Fruit fly (Drosophila melanogaster) whole organism, embryonic: ENCODE results near the gene CG13837.

Experiments used
- Bgb ChIP-seq: fragments of 200-800 bp; sonication (Bioruptor generic); IDR thresholded peaks from 2 replicates; pipeline ENCODE4 v1.3.6; 2022; ENCODE audit warnings: missing biosample characterization, missing genetic modification characterization; ENCODE audit not compliant: partially characterized antibody
- CG11247 ChIP-seq: fragments of 200-800 bp; sonication (Bioruptor generic); IDR thresholded peaks from 2 replicates; pipeline ENCODE4 v1.3.6; 2022; ENCODE audit warnings: missing biosample characterization, missing genetic modification characterization
- CG12071 ChIP-seq: fragments of 200-800 bp; sonication (Bioruptor generic); optimal IDR thresholded peaks from 3 replicates; lab custom pipeline; 2018; ENCODE audit warnings: missing biosample characterization, mild to moderate bottlenecking, missing genetic modification characterization
- CG12219 ChIP-seq: fragments of 200-800 bp; sonication (Bioruptor generic); optimal IDR thresholded peaks from 3 replicates; lab custom pipeline; 2018; ENCODE audit warnings: missing biosample characterization, mild to moderate bottlenecking, missing genetic modification characterization
- CG13894 ChIP-seq: fragments of 200-800 bp; sonication (Bioruptor generic); optimal IDR thresholded peaks from 3 replicates; lab custom pipeline; 2018; ENCODE audit warnings: missing biosample characterization, mild to moderate bottlenecking, missing genetic modification characterization, moderate library complexity
- CG14441 ChIP-seq: fragments of 200-800 bp; sonication (Bioruptor generic); IDR thresholded peaks from 2 replicates; pipeline ENCODE4 v1.3.6; 2022; ENCODE audit warnings: missing biosample characterization, missing genetic modification characterization
- CG14667 ChIP-seq: fragments of 200-800 bp; sonication (Bioruptor generic); IDR thresholded peaks from 2 replicates; pipeline ENCODE4 v1.3.6; 2022; ENCODE audit warnings: missing biosample characterization, missing genetic modification characterization
- CG15269 ChIP-seq: fragments of 200-800 bp; sonication (Bioruptor generic); optimal IDR thresholded peaks from 2 replicates; lab custom pipeline; 2018; ENCODE audit warnings: missing biosample characterization, mild to moderate bottlenecking, missing genetic modification characterization, moderate library complexity
- CG1792 ChIP-seq: fragments of 200-800 bp; sonication (Bioruptor generic); optimal IDR thresholded peaks from 2 replicates; lab custom pipeline; 2016; ENCODE audit warnings: missing biosample characterization, missing genetic modification characterization
- CG2712 ChIP-seq: fragments of 200-800 bp; optimal IDR thresholded peaks from 3 replicates; lab custom pipeline; 2019; ENCODE audit warnings: missing biosample characterization, mild to moderate bottlenecking, missing genetic modification characterization, moderate library complexity
- CG31441 ChIP-seq: fragments of 200-800 bp; sonication (Bioruptor generic); IDR thresholded peaks from 2 replicates; pipeline ENCODE4 v1.3.6; 2022; ENCODE audit warnings: missing biosample characterization, missing genetic modification characterization
- CG32767 ChIP-seq: fragments of 200-800 bp; sonication (Bioruptor generic); IDR thresholded peaks from 2 replicates; pipeline ENCODE4 v1.3.6; 2022; ENCODE audit warnings: missing biosample characterization, missing genetic modification characterization
- CG3281 ChIP-seq: fragments of 200-800 bp; sonication (Bioruptor generic); optimal IDR thresholded peaks from 3 replicates; lab custom pipeline; 2017; ENCODE audit warnings: missing biosample characterization, mild to moderate bottlenecking, missing genetic modification characterization
- CG4854 ChIP-seq: fragments of 200-800 bp; sonication (Bioruptor generic); optimal IDR thresholded peaks from 2 replicates; lab custom pipeline; 2016; ENCODE audit warnings: missing biosample characterization, missing genetic modification characterization, inconsistent platforms
- CG7963 ChIP-seq: fragments of 200-800 bp; sonication (Bioruptor generic); IDR thresholded peaks from 3 replicates; pipeline ENCODE4 v1.3.6; 2022; ENCODE audit warnings: missing biosample characterization, missing genetic modification characterization; ENCODE audit not compliant: partially characterized antibody
- CG8089 ChIP-seq: fragments of 200-800 bp; sonication (Bioruptor generic); optimal IDR thresholded peaks from 3 replicates; lab custom pipeline; 2016; ENCODE audit warnings: missing biosample characterization, missing genetic modification characterization
- CG8281 ChIP-seq: fragments of 200-800 bp; sonication (Bioruptor generic); optimal IDR thresholded peaks from 2 replicates; lab custom pipeline; 2018; ENCODE audit warnings: missing biosample characterization, mild to moderate bottlenecking, missing genetic modification characterization, moderate library complexity
- CG8924 ChIP-seq: fragments of 200-800 bp; optimal IDR thresholded peaks from 3 replicates; lab custom pipeline; 2019; ENCODE audit warnings: missing biosample characterization, mild to moderate bottlenecking, missing genetic modification characterization, moderate library complexity
- CG9609 ChIP-seq: fragments of 200-800 bp; sonication (Bioruptor generic); optimal IDR thresholded peaks from 3 replicates; lab custom pipeline; 2016; ENCODE audit warnings: missing biosample characterization, missing genetic modification characterization
- CG9817 ChIP-seq: fragments of 200-800 bp; sonication (Bioruptor generic); optimal IDR thresholded peaks from 2 replicates; lab custom pipeline; 2018; ENCODE audit warnings: missing biosample characterization, mild to moderate bottlenecking, missing genetic modification characterization, moderate library complexity
- Dek ChIP-seq: fragments of 200-800 bp; sonication (Bioruptor generic); optimal IDR thresholded peaks from 3 replicates; lab custom pipeline; 2019; ENCODE audit warnings: missing biosample characterization, mild to moderate bottlenecking, missing genetic modification characterization, moderate library complexity
- Fer1 ChIP-seq: fragments of 200-800 bp; sonication (Bioruptor generic); optimal IDR thresholded peaks from 2 replicates; lab custom pipeline; 2017; ENCODE audit warnings: missing biosample characterization, mild to moderate bottlenecking, missing genetic modification characterization
- Hey ChIP-seq: fragments of 200-800 bp; sonication (Bioruptor generic); optimal IDR thresholded peaks from 3 replicates; lab custom pipeline; 2018; ENCODE audit warnings: missing biosample characterization, mild to moderate bottlenecking, missing genetic modification characterization
- Hmx ChIP-seq: fragments of 200-800 bp; sonication (Bioruptor generic); optimal IDR thresholded peaks from 2 replicates; lab custom pipeline; 2016; ENCODE audit warnings: missing biosample characterization, missing genetic modification characterization
- Hr39 ChIP-seq: fragments of >200 bp; optimal IDR thresholded peaks from 2 replicates; lab custom pipeline; 2017
- NFAT ChIP-seq: fragments of 200-800 bp; sonication (Bioruptor generic); IDR thresholded peaks from 2 replicates; pipeline ENCODE4 v1.3.6; 2022; ENCODE audit warnings: missing biosample characterization, missing genetic modification characterization
- NfI ChIP-seq: fragments of 200-800 bp; sonication (Bioruptor generic); optimal IDR thresholded peaks from 3 replicates; lab custom pipeline; 2018; ENCODE audit warnings: missing biosample characterization, mild to moderate bottlenecking, missing genetic modification characterization, moderate library complexity
- Poxn ChIP-seq: fragments of 200-800 bp; sonication (Bioruptor generic); IDR thresholded peaks from 2 replicates; pipeline ENCODE4 v1.3.6; 2022; ENCODE audit warnings: missing biosample characterization, missing genetic modification characterization
- Spps ChIP-seq: fragments of 200-800 bp; sonication (Bioruptor generic); optimal IDR thresholded peaks from 2 replicates; lab custom pipeline; 2018; ENCODE audit warnings: missing biosample characterization, mild to moderate bottlenecking, missing genetic modification characterization
- Sry-β ChIP-seq: fragments of 200-800 bp; sonication (Bioruptor generic); optimal IDR thresholded peaks from 2 replicates; lab custom pipeline; 2018; ENCODE audit warnings: missing biosample characterization, mild to moderate bottlenecking, missing genetic modification characterization, moderate library complexity
- Xrp1 ChIP-seq: fragments of 200-800 bp; sonication (Bioruptor generic); IDR thresholded peaks from 2 replicates; pipeline ENCODE4 v1.3.6; 2022; ENCODE audit warnings: missing biosample characterization, missing genetic modification characterization
- abd-A ChIP-seq: fragments of 200-800 bp; sonication (Bioruptor generic); optimal IDR thresholded peaks from 3 replicates; lab custom pipeline; 2019; ENCODE audit warnings: missing biosample characterization, mild to moderate bottlenecking, missing genetic modification characterization, moderate library complexity
- ara ChIP-seq: fragments of 200-800 bp; sonication (Bioruptor generic); IDR thresholded peaks from 2 replicates; pipeline ENCODE4 v1.3.6; 2022; ENCODE audit warnings: missing biosample characterization, missing genetic modification characterization
- dmrt99B ChIP-seq: fragments of 200-800 bp; sonication (Bioruptor generic); optimal IDR thresholded peaks from 2 replicates; lab custom pipeline; 2018; ENCODE audit warnings: missing biosample characterization, mild to moderate bottlenecking, missing genetic modification characterization, moderate library complexity
- grn ChIP-seq: fragments of 200-800 bp; sonication (Bioruptor generic); optimal IDR thresholded peaks from 3 replicates; lab custom pipeline; 2017; ENCODE audit warnings: missing biosample characterization, missing genetic modification characterization
- jing ChIP-seq: fragments of 200-800 bp; sonication (Bioruptor generic); optimal IDR thresholded peaks from 2 replicates; lab custom pipeline; 2018; ENCODE audit warnings: missing biosample characterization, mild to moderate bottlenecking, missing genetic modification characterization
- lab ChIP-seq: fragments of 200-800 bp; sonication (Bioruptor generic); optimal IDR thresholded peaks from 3 replicates; lab custom pipeline; 2017; ENCODE audit warnings: missing biosample characterization, missing genetic modification characterization, mild to moderate bottlenecking, moderate library complexity, missing genetic modification reagents
- luna ChIP-seq: fragments of 200-800 bp; sonication (Bioruptor generic); optimal IDR thresholded peaks from 2 replicates; lab custom pipeline; 2016; ENCODE audit warnings: missing biosample characterization, missing genetic modification characterization
- p53 ChIP-seq: fragments of 200-800 bp; sonication (Bioruptor generic); optimal IDR thresholded peaks from 2 replicates; lab custom pipeline; 2016; ENCODE audit warnings: missing biosample characterization, missing genetic modification characterization
- pho ChIP-seq: fragments of 200-800 bp; sonication (Bioruptor generic); optimal IDR thresholded peaks from 2 replicates; lab custom pipeline; 2016; ENCODE audit warnings: missing biosample characterization, missing genetic modification characterization
- rib ChIP-seq: fragments of 200-800 bp; sonication (Bioruptor generic); IDR thresholded peaks from 2 replicates; pipeline ENCODE4 v1.3.6; 2022; ENCODE audit warnings: missing biosample characterization, missing genetic modification characterization
- sc ChIP-seq, 3 experiments: fragments of >200 bp in 2 of 3; fragments of 200-800 bp in 1 of 3; sonication (Bioruptor generic) in 1 of 3; optimal IDR thresholded peaks; 2 replicates in 2 of 3; 3 replicates in 1 of 3; lab custom pipeline; 2017; ENCODE audit warnings: mild to moderate bottlenecking in 1 of 3, missing biosample characterization in 1 of 3, missing genetic modification characterization in 1 of 3, missing genetic modification reagents in 1 of 3
- sens-2 ChIP-seq: fragments of 200-800 bp; sonication (Bioruptor generic); IDR thresholded peaks from 2 replicates; pipeline ENCODE4 v1.3.6; 2022; ENCODE audit warnings: missing biosample characterization, missing genetic modification characterization
- seq ChIP-seq: fragments of 200-800 bp; sonication (Bioruptor generic); IDR thresholded peaks from 2 replicates; pipeline ENCODE4 v1.3.6; 2022; ENCODE audit warnings: missing biosample characterization, missing genetic modification characterization
- slou ChIP-seq: fragments of 200-800 bp; sonication (Bioruptor generic); optimal IDR thresholded peaks from 3 replicates; lab custom pipeline; 2016; ENCODE audit warnings: missing biosample characterization, missing genetic modification characterization
- tin ChIP-seq: fragments of 200-800 bp; sonication (Bioruptor generic); optimal IDR thresholded peaks from 3 replicates; lab custom pipeline; 2016; ENCODE audit warnings: missing biosample characterization, missing genetic modification characterization
- trem ChIP-seq: fragments of 200-800 bp; optimal IDR thresholded peaks from 3 replicates; lab custom pipeline; 2019; ENCODE audit warnings: missing biosample characterization, mild to moderate bottlenecking, missing genetic modification characterization, moderate library complexity
- ttk ChIP-seq: fragments of 200-800 bp; sonication (Bioruptor generic); IDR thresholded peaks from 2 replicates; pipeline ENCODE4 v2.1.2; 2022; ENCODE audit warnings: missing biosample characterization, missing genetic modification characterization
- unc-4 ChIP-seq: fragments of 200-800 bp; sonication (Bioruptor generic); IDR thresholded peaks from 2 replicates; pipeline ENCODE4 v1.3.6; 2022; ENCODE audit warnings: missing biosample characterization, missing genetic modification characterization; ENCODE audit not compliant: partially characterized antibody
- unpg ChIP-seq: fragments of 200-800 bp; sonication (Bioruptor generic); optimal IDR thresholded peaks from 3 replicates; lab custom pipeline; 2018; ENCODE audit warnings: missing biosample characterization, mild to moderate bottlenecking, missing genetic modification characterization, moderate library complexity

Gene CG13837

DNA sequence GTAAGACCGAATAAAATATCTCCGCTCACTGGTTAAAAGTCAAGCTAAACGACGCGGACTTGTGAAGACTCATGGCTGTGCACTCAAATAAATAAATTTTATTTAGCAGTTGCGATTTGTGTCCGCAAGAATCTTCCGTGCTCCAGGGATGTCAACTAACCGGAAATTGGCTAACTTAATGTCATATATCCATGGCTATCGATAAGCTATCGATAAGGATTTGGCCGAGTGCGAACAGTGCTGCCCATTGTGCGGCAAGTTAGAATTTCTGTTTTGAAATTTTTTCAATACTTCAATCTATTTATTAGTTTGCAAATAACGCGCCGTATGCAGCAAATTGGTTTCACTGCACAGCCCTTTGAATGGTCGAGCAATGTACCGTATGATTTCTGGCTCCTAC lies 10.1 kb downstream of the CG13837 start, which contains the start of gene p53 (continued):
- TF ChIP-seq grn = peak; percentile 41
- peak; percentile 74 for TF ChIP-seq CG12219
- TF ChIP-seq luna (GFP tag; lab: Kevin White, UChicago) = peak; percentile 64
- peak; percentile 67 for TF ChIP-seq CG8281 (tag; lab: Kevin White, UChicago)
- peak; percentile 46 for TF ChIP-seq CG13894
- peak; percentile 82 for TF ChIP-seq CG12071 (GFP tag; lab: Kevin White, UChicago)
- TF ChIP-seq CG7963 (GFP tag; lab: Robert Waterston, UW) = peak; percentile 44; the same call in 1 of the 3 replicates
- peak; percentile 33 for TF ChIP-seq rib (GFP tag; lab: Robert Waterston, UW)
- TF ChIP-seq CG15269 = peak; percentile 54
- no peak for TF ChIP-seq Hmx (GFP tag; lab: Kevin White, UChicago)
- TF ChIP-seq tin (GFP tag; lab: Kevin White, UChicago) = peak; percentile 66
- TF ChIP-seq CG32767 (GFP tag; lab: Robert Waterston, UW) = 0 out of 2 replicates have a peak, but pooled peaks have one; percentile 43
- TF ChIP-seq NfI (GFP tag; lab: Kevin White, UChicago) = peak; percentile 91
- TF ChIP-seq abd-A (tag; lab: Kevin White, UChicago) = no peak
- peak; percentile 66 for TF ChIP-seq CG14441
- TF ChIP-seq NFAT = peak; percentile 67; the same call in 1 of the 2 replicates
- TF ChIP-seq Spps (tag; lab: Kevin White, UChicago) = no peak
- TF ChIP-seq Fer1 (GFP tag; lab: Kevin White, UChicago) = peak; percentile 82
- TF ChIP-seq CG14667 (GFP tag; lab: Robert Waterston, UW) = 0 out of 2 replicates have a peak, but pooled peaks have one; percentile 8
- peak; percentile 87 for TF ChIP-seq CG11247 (GFP tag; lab: Robert Waterston, UW)
- TF ChIP-seq Sry-β (GFP tag; lab: Kevin White, UChicago) = peak; percentile 36
- TF ChIP-seq Hr39 (lab: Kevin White, UChicago) = no peak
- TF ChIP-seq Hey (tag; lab: Kevin White, UChicago) = no peak
- peak; percentile 67 for TF ChIP-seq unpg
- TF ChIP-seq Xrp1 (GFP tag; lab: Robert Waterston, UW) = no peak
- TF ChIP-seq slou (GFP tag; lab: Kevin White, UChicago) = peak; percentile 49
- TF ChIP-seq CG9609 (GFP tag; lab: Kevin White, UChicago) = peak; percentile 66
- TF ChIP-seq sens-2 = peak; percentile 47; the same call in 1 of the 2 replicates
- TF ChIP-seq unc-4 (GFP tag; lab: Robert Waterston, UW) = peak; percentile 76
- peak; percentile 59 for TF ChIP-seq pho
- no peak for TF ChIP-seq sc (optimal IDR thresholded peaks at IDR 0.05; lab: Kevin White, UChicago)
- TF ChIP-seq sc (GFP tag; optimal IDR thresholded peaks at IDR 0.05; lab: Kevin White, UChicago) = peak; percentile 64
- TF ChIP-seq Bgb (GFP tag; lab: Robert Waterston, UW) = peak; percentile 76
- TF ChIP-seq ara (GFP tag; lab: Robert Waterston, UW) = peak; percentile 54; the same call in 1 of the 2 replicates
- peak; percentile 66 for TF ChIP-seq CG9817
- TF ChIP-seq p53 (GFP tag; lab: Kevin White, UChicago) = peak; percentile 48
- TF ChIP-seq Dek (tag; lab: Kevin White, UChicago) = peak; percentile 37
- peak; percentile 34 for TF ChIP-seq jing (GFP tag; lab: Kevin White, UChicago)
- TF ChIP-seq CG8924 = no peak
- TF ChIP-seq CG1792 (GFP tag; lab: Kevin White, UChicago) = peak; percentile 68
- no peak for TF ChIP-seq dmrt99B (tag; lab: Kevin White, UChicago)
- peak; percentile 84 for TF ChIP-seq CG3281
- TF ChIP-seq seq (GFP tag; lab: Robert Waterston, UW) = no peak
- TF ChIP-seq Poxn (GFP tag; lab: Robert Waterston, UW) = no peak
- TF ChIP-seq CG31441 = peak; percentile 75
- peak; percentile 91 for TF ChIP-seq lab (GFP tag; lab: Kevin White, UChicago)
- TF ChIP-seq ttk (GFP tag; lab: Robert Waterston, UW) = peak; percentile 55; the same call in 1 of the 2 replicates
- peak; percentile 70 for TF ChIP-seq CG8089 (GFP tag; lab: Kevin White, UChicago)
- peak; percentile 71 for TF ChIP-seq CG2712 (tag; lab: Kevin White, UChicago)
- peak; percentile 70 for TF ChIP-seq trem (tag; lab: Kevin White, UChicago)
- peak; percentile 77 for TF ChIP-seq CG4854
